Fruit fly (Drosophila melanogaster) whole organism, embryonic: ENCODE data around the gene Vps2.
A peak's percentile ranks its signal among the peaks of the same experiment; 100 is the strongest.

ENCODE experiments used
- Adf1 ChIP-seq: fragments of 200-800 bp; sonication (Bioruptor generic); IDR thresholded peaks from 2 replicates; pipeline ENCODE4 v1.3.6; 2022; ENCODE audit warnings: missing biosample characterization, missing genetic modification characterization
- B-H1 ChIP-seq: fragments of 200-800 bp; sonication (Bioruptor generic); IDR thresholded peaks from 3 replicates; pipeline ENCODE4 v1.3.6; 2022; ENCODE audit warnings: missing biosample characterization, missing genetic modification characterization
- Blimp-1 ChIP-seq: fragments of 200-800 bp; sonication (Bioruptor generic); optimal IDR thresholded peaks from 3 replicates; lab custom pipeline; 2018; ENCODE audit warnings: missing biosample characterization, missing genetic modification characterization, mild to moderate bottlenecking, moderate library complexity, missing genetic modification reagents
- CG10431 ChIP-seq: fragments of 200-800 bp; sonication (Bioruptor generic); optimal IDR thresholded peaks from 3 replicates; lab custom pipeline; 2018; ENCODE audit warnings: missing biosample characterization, mild to moderate bottlenecking, missing genetic modification characterization
- CG12219 ChIP-seq: fragments of 200-800 bp; sonication (Bioruptor generic); optimal IDR thresholded peaks from 3 replicates; lab custom pipeline; 2018; ENCODE audit warnings: missing biosample characterization, mild to moderate bottlenecking, missing genetic modification characterization
- CG13296 ChIP-seq: fragments of 200-800 bp; sonication (Bioruptor generic); optimal IDR thresholded peaks from 3 replicates; lab custom pipeline; 2018; ENCODE audit warnings: missing biosample characterization, mild to moderate bottlenecking, missing genetic modification characterization
- CG14014 ChIP-seq: fragments of 200-800 bp; sonication (Bioruptor generic); IDR thresholded peaks from 2 replicates; pipeline ENCODE4 v1.3.6; 2022; ENCODE audit warnings: missing biosample characterization, missing genetic modification characterization
- CG14441 ChIP-seq: fragments of 200-800 bp; sonication (Bioruptor generic); IDR thresholded peaks from 2 replicates; pipeline ENCODE4 v1.3.6; 2022; ENCODE audit warnings: missing biosample characterization, missing genetic modification characterization
- CG1647 ChIP-seq: fragments of 200-800 bp; sonication (Bioruptor generic); optimal IDR thresholded peaks from 3 replicates; lab custom pipeline; 2016; ENCODE audit warnings: missing biosample characterization, missing genetic modification characterization
- CG17612 ChIP-seq: fragments of 200-800 bp; sonication (Bioruptor generic); IDR thresholded peaks from 2 replicates; pipeline ENCODE4 v1.3.6; 2022; ENCODE audit warnings: missing biosample characterization, missing genetic modification characterization
- CG18476 ChIP-seq: fragments of 200-800 bp; sonication (Bioruptor generic); optimal IDR thresholded peaks from 2 replicates; lab custom pipeline; 2016; ENCODE audit warnings: missing biosample characterization, mild to moderate bottlenecking, missing genetic modification characterization
- CG18764 ChIP-seq: fragments of 200-800 bp; sonication (Bioruptor generic); optimal IDR thresholded peaks from 3 replicates; lab custom pipeline; 2016; ENCODE audit warnings: missing biosample characterization, missing genetic modification characterization
- CG2199 ChIP-seq: fragments of 200-800 bp; sonication (Bioruptor generic); IDR thresholded peaks from 3 replicates; pipeline ENCODE4 v1.3.6; 2022; ENCODE audit warnings: missing biosample characterization, missing genetic modification characterization
- CG30431 ChIP-seq: fragments of 200-800 bp; sonication (Bioruptor generic); optimal IDR thresholded peaks from 2 replicates; lab custom pipeline; 2017; ENCODE audit warnings: missing biosample characterization, missing genetic modification characterization
- CG3065 ChIP-seq: fragments of 200-800 bp; sonication (Bioruptor generic); optimal IDR thresholded peaks from 2 replicates; lab custom pipeline; 2016; ENCODE audit warnings: missing biosample characterization, missing genetic modification characterization
- CG5953 ChIP-seq: fragments of 200-800 bp; sonication (Bioruptor generic); IDR thresholded peaks from 2 replicates; pipeline ENCODE4 v1.3.6; 2022; ENCODE audit warnings: missing biosample characterization, missing genetic modification characterization
- CG6854 ChIP-seq: fragments of 200-800 bp; sonication (Bioruptor generic); optimal IDR thresholded peaks from 3 replicates; lab custom pipeline; 2017; ENCODE audit warnings: missing biosample characterization, mild to moderate bottlenecking, missing genetic modification characterization
- CG7987 ChIP-seq: fragments of 200-800 bp; sonication (Bioruptor generic); optimal IDR thresholded peaks from 2 replicates; lab custom pipeline; 2018; ENCODE audit warnings: missing biosample characterization, mild to moderate bottlenecking, missing genetic modification characterization, moderate library complexity
- CG8089 ChIP-seq: fragments of 200-800 bp; sonication (Bioruptor generic); optimal IDR thresholded peaks from 3 replicates; lab custom pipeline; 2016; ENCODE audit warnings: missing biosample characterization, missing genetic modification characterization
- CG9727 ChIP-seq: fragments of 200-800 bp; sonication (Bioruptor generic); optimal IDR thresholded peaks from 3 replicates; lab custom pipeline; 2017; ENCODE audit warnings: missing biosample characterization, mild to moderate bottlenecking, missing genetic modification characterization
- CG9797 ChIP-seq: fragments of 200-800 bp; sonication (Bioruptor generic); optimal IDR thresholded peaks from 3 replicates; lab custom pipeline; 2018; ENCODE audit warnings: missing biosample characterization, mild to moderate bottlenecking, missing genetic modification characterization
- CG9817 ChIP-seq: fragments of 200-800 bp; sonication (Bioruptor generic); optimal IDR thresholded peaks from 2 replicates; lab custom pipeline; 2018; ENCODE audit warnings: missing biosample characterization, mild to moderate bottlenecking, missing genetic modification characterization, moderate library complexity
- CG9876 ChIP-seq: fragments of 200-800 bp; sonication (Bioruptor generic); optimal IDR thresholded peaks from 2 replicates; lab custom pipeline; 2016; ENCODE audit warnings: missing biosample characterization, missing genetic modification characterization
- Dek ChIP-seq: fragments of 200-800 bp; sonication (Bioruptor generic); optimal IDR thresholded peaks from 3 replicates; lab custom pipeline; 2019; ENCODE audit warnings: missing biosample characterization, mild to moderate bottlenecking, missing genetic modification characterization, moderate library complexity
- NC2α ChIP-seq: fragments of 200-800 bp; sonication (Bioruptor generic); optimal IDR thresholded peaks from 2 replicates; lab custom pipeline; 2016; ENCODE audit warnings: missing biosample characterization, missing genetic modification characterization
- Sry-δ ChIP-seq: fragments of 200-800 bp; sonication (Bioruptor generic); optimal IDR thresholded peaks from 2 replicates; lab custom pipeline; 2016; ENCODE audit warnings: missing biosample characterization, missing genetic modification characterization
- ab ChIP-seq: fragments of 200-800 bp; sonication (Bioruptor generic); optimal IDR thresholded peaks from 2 replicates; lab custom pipeline; 2016; ENCODE audit warnings: missing biosample characterization, missing genetic modification characterization
- cas ChIP-seq: fragments of 200-800 bp; sonication (Bioruptor generic); IDR thresholded peaks from 2 replicates; pipeline ENCODE4 v1.3.6; 2022; ENCODE audit warnings: missing biosample characterization, missing genetic modification characterization
- chif ChIP-seq, 2 experiments: fragments of 200-800 bp; sonication (Bioruptor generic); optimal IDR thresholded peaks; 3 replicates each; lab custom pipeline; 2016; ENCODE audit warnings: missing biosample characterization in 2 of 2, missing genetic modification characterization in 2 of 2
- chinmo ChIP-seq: fragments of 200-800 bp; sonication (Bioruptor generic); IDR thresholded peaks from 4 replicates; pipeline ENCODE4 v1.3.6; 2022; ENCODE audit warnings: missing biosample characterization, missing genetic modification characterization; ENCODE audit not compliant: partially characterized antibody
- crol ChIP-seq: fragments of 200-800 bp; sonication (Bioruptor generic); IDR thresholded peaks from 2 replicates; pipeline ENCODE4 v1.3.6; 2022; ENCODE audit warnings: missing biosample characterization, missing genetic modification characterization
- dati ChIP-seq: fragments of 200-800 bp; sonication (Bioruptor generic); IDR thresholded peaks from 2 replicates; pipeline ENCODE4 v1.3.6; 2022; ENCODE audit warnings: missing biosample characterization, missing genetic modification characterization
- en ChIP-seq: fragments of 200-800 bp; sonication (Bioruptor generic); optimal IDR thresholded peaks from 2 replicates; lab custom pipeline; 2016; ENCODE audit warnings: missing biosample characterization, missing genetic modification characterization
- eve ChIP-seq, 2 experiments: fragments of >200 bp; optimal IDR thresholded peaks; 2 replicates each; lab custom pipeline; 2017; ENCODE audit warnings: missing biosample characterization in 2 of 2, missing genetic modification characterization in 2 of 2
- gt ChIP-seq: fragments of 200-800 bp; sonication (Bioruptor generic); IDR thresholded peaks from 2 replicates; pipeline ENCODE4 v1.3.6; 2022; ENCODE audit warnings: missing biosample characterization, missing genetic modification characterization
- h ChIP-seq: fragments of >200 bp; optimal IDR thresholded peaks from 2 replicates; lab custom pipeline; 2017
- hb ChIP-seq: fragments of 200-800 bp; sonication (Bioruptor generic); IDR thresholded peaks from 3 replicates; pipeline ENCODE4 v1.3.6; 2022; ENCODE audit warnings: missing biosample characterization, missing genetic modification characterization; ENCODE audit not compliant: partially characterized antibody
- insv ChIP-seq, 2 experiments: fragments of 200-800 bp; sonication (Bioruptor generic); optimal IDR thresholded peaks; 3 replicates each; lab custom pipeline; 2016 to 2018; ENCODE audit warnings: missing biosample characterization in 2 of 2, missing genetic modification characterization in 2 of 2
- jigr1 ChIP-seq: fragments of 200-800 bp; sonication (Bioruptor generic); IDR thresholded peaks from 3 replicates; pipeline ENCODE4 v1.3.6; 2022; ENCODE audit warnings: missing biosample characterization, missing genetic modification characterization
- kah ChIP-seq: fragments of 200-800 bp; sonication (Bioruptor generic); optimal IDR thresholded peaks from 2 replicates; lab custom pipeline; 2018; ENCODE audit warnings: missing biosample characterization, mild to moderate bottlenecking, missing genetic modification characterization
- lbe ChIP-seq: fragments of 200-800 bp; sonication (Bioruptor generic); optimal IDR thresholded peaks from 2 replicates; lab custom pipeline; 2016; ENCODE audit warnings: missing biosample characterization, mild to moderate bottlenecking, missing genetic modification characterization
- mld ChIP-seq: fragments of 200-800 bp; sonication (Bioruptor generic); IDR thresholded peaks from 3 replicates; pipeline ENCODE4 v1.3.6; 2022; ENCODE audit warnings: missing biosample characterization, missing genetic modification characterization; ENCODE audit not compliant: partially characterized antibody
- nau ChIP-seq: fragments of 200-800 bp; sonication (Bioruptor generic); optimal IDR thresholded peaks from 3 replicates; lab custom pipeline; 2017; ENCODE audit warnings: missing biosample characterization, mild to moderate bottlenecking, missing genetic modification characterization, missing genetic modification reagents
- odd ChIP-seq: fragments of 200-800 bp; sonication (Bioruptor generic); optimal IDR thresholded peaks from 2 replicates; lab custom pipeline; 2017; ENCODE audit warnings: missing biosample characterization, mild to moderate bottlenecking, missing genetic modification characterization
- salm ChIP-seq: fragments of 200-800 bp; sonication (Bioruptor generic); optimal IDR thresholded peaks from 2 replicates; lab custom pipeline; 2018; ENCODE audit warnings: missing biosample characterization, mild to moderate bottlenecking, missing genetic modification characterization
- sens-2 ChIP-seq: fragments of 200-800 bp; sonication (Bioruptor generic); IDR thresholded peaks from 2 replicates; pipeline ENCODE4 v1.3.6; 2022; ENCODE audit warnings: missing biosample characterization, missing genetic modification characterization
- sima ChIP-seq: fragments of 200-800 bp; sonication (Bioruptor generic); optimal IDR thresholded peaks from 2 replicates; lab custom pipeline; 2016; ENCODE audit warnings: missing biosample characterization, missing genetic modification characterization
- tll ChIP-seq, 2 experiments: fragments of 200-800 bp in 1 of 2; fragments of >200 bp in 1 of 2; sonication (Bioruptor generic) in 1 of 2; optimal IDR thresholded peaks; 2 replicates each; lab custom pipeline; 2017 to 2019; ENCODE audit warnings: missing biosample characterization in 2 of 2, missing genetic modification characterization in 2 of 2, mild to moderate bottlenecking in 1 of 2, moderate library complexity in 1 of 2
- wor ChIP-seq: fragments of 200-800 bp; sonication (Bioruptor generic); IDR thresholded peaks from 2 replicates; pipeline ENCODE4 v1.3.6; 2022; ENCODE audit warnings: missing biosample characterization, missing genetic modification characterization

The Vps2 gene

DNA sequence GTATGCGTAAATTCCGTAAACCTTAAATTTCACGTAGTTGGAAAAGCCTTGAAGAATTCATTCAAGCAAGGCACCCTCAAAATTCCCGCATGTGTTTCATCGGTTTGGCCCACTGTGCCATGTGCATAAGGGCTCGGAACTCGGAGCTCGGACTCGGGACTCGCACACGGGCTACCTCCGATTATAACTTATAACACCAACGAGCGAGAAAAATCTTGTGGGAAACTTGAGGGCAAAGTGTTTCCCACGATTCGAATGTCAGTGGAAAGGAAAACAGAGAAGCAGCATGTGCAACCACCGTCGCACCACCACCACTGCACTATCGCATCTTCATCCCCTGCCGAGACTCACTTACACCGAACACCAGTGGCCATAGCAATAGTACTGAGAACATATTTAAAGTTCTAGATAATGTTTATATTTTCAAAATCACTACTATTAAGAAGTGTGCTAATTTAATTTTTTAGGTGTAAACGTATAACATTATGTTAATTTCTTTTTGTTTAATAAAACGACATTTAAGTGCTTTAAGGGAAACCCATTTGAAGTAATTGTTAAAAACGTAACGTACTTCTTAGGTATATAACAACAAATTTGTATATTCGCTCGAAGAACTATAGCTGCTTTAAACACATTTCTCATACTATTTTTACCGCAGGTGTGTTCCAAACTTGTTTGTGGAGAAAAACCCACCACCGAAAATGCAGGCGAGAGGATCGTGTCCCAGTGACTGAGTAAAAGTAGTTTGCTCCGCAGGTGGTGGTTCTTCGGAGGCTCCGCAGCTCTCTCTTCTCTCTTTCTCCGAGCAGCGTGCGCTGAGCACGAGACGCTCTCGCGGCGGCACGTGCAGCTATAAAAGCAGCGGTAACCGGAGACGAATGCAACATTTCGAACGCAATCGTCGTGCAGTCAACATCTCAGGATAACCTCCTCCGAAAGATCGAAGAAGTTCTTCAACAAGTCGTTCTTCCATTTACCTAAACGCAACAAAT, 16.2 kb upstream of the Vps2 start (continued):
- peak; percentile 94 for TF ChIP-seq Blimp-1 (GFP tag; lab: Kevin White, UChicago)
- no peak for TF ChIP-seq dati
- no peak for TF ChIP-seq CG14014
- peak; percentile 54 for TF ChIP-seq CG9817
- peak; percentile 38 for TF ChIP-seq CG6854
- TF ChIP-seq CG17612, result no peak
- no peak for TF ChIP-seq h (lab: Kevin White, UChicago)
- TF ChIP-seq Sry-δ, result no peak
- TF ChIP-seq hb, result no peak
- TF ChIP-seq Adf1, result no peak
- peak; percentile 92 for TF ChIP-seq CG10431 (GFP tag; lab: Kevin White, UChicago)
- TF ChIP-seq NC2α (GFP tag; lab: Kevin White, UChicago), result peak; percentile 12
- TF ChIP-seq chif (GFP tag; optimal IDR thresholded peaks at IDR 0.05; lab: Kevin White, UChicago), result peak; percentile 40 to 89
- TF ChIP-seq CG18764 (GFP tag; lab: Kevin White, UChicago), result peak; percentile 61
- peak; percentile 57 for TF ChIP-seq Dek (tag; lab: Kevin White, UChicago)
- TF ChIP-seq B-H1, result no peak
- TF ChIP-seq sens-2 (GFP tag; lab: Robert Waterston, UW), result 0 out of 2 replicates have a peak, but pooled peaks have one; percentile 35
- peak; percentile 86 for TF ChIP-seq CG30431 (GFP tag; lab: Kevin White, UChicago)
- no peak for TF ChIP-seq sima
- TF ChIP-seq wor, result 0 out of 2 replicates have a peak, but pooled peaks have one; percentile 48
- peak in 1 of 2 experiments; percentile 78 for TF ChIP-seq eve (GFP tag; optimal IDR thresholded peaks at IDR 0.05; lab: Kevin White, UChicago)
- peak; percentile 87 for TF ChIP-seq odd
- TF ChIP-seq CG5953 (GFP tag; lab: Robert Waterston, UW), result no peak
- TF ChIP-seq CG8089 (GFP tag; lab: Kevin White, UChicago), result peak; percentile 73
- no peak for TF ChIP-seq ab (GFP tag; lab: Kevin White, UChicago)
- 0 out of 3 replicates have a peak, but pooled peaks have one; percentile 24 for TF ChIP-seq jigr1 (GFP tag; lab: Robert Waterston, UW)
- TF ChIP-seq gt (GFP tag; lab: Robert Waterston, UW), result peak; percentile 63; the same call in 1 of the 2 replicates
- peak; percentile 31 for TF ChIP-seq CG7987 (GFP tag; lab: Kevin White, UChicago)
- TF ChIP-seq insv (GFP tag; optimal IDR thresholded peaks at IDR 0.05; lab: Kevin White, UChicago), result peak; percentile 31 to 37
- no peak for TF ChIP-seq mld (GFP tag; lab: Robert Waterston, UW)
- no peak for TF ChIP-seq chinmo (GFP tag; lab: Robert Waterston, UW)
- TF ChIP-seq CG12219 (GFP tag; lab: Kevin White, UChicago), result peak; percentile 87
- peak; percentile 78 for TF ChIP-seq nau (GFP tag; lab: Kevin White, UChicago)
- peak; percentile 49 for TF ChIP-seq CG9797 (GFP tag; lab: Kevin White, UChicago)
- no peak for TF ChIP-seq cas
- peak; percentile 42 for TF ChIP-seq CG13296
- peak; percentile 87 for TF ChIP-seq CG18476
- no peak for TF ChIP-seq crol (GFP tag; lab: Robert Waterston, UW)
- peak; percentile 82 for TF ChIP-seq en (GFP tag; lab: Kevin White, UChicago)
- peak; percentile 57 for TF ChIP-seq CG3065 (GFP tag; lab: Kevin White, UChicago)
- peak; percentile 98 for TF ChIP-seq CG9727 (GFP tag; lab: Kevin White, UChicago)
- no peak for TF ChIP-seq CG1647 (GFP tag; lab: Kevin White, UChicago)
- no peak for TF ChIP-seq CG14441 (GFP tag; lab: Robert Waterston, UW)
- peak in 1 of 2 experiments; percentile 61 for TF ChIP-seq tll (GFP tag; optimal IDR thresholded peaks at IDR 0.05; lab: Kevin White, UChicago)
- TF ChIP-seq kah (GFP tag; lab: Kevin White, UChicago), result peak; percentile 95
- peak; percentile 81 for TF ChIP-seq salm (tag; lab: Kevin White, UChicago)
- peak; percentile 71 for TF ChIP-seq lbe (GFP tag; lab: Kevin White, UChicago)
- TF ChIP-seq CG9876 (GFP tag; lab: Kevin White, UChicago), result peak; percentile 3
- peak; percentile 83 for TF ChIP-seq CG2199 (GFP tag; lab: Robert Waterston, UW)
